Fruit fly (Drosophila melanogaster) whole organism: ENCODE results near the gene Dhc93AB.

Experiments
- CG8478 ChIP-seq: fragments of >200 bp; optimal IDR thresholded peaks from 2 replicates; lab custom pipeline; 2018; ENCODE audit warnings: inconsistent platforms
- Dll ChIP-seq: fragments of >200 bp; optimal IDR thresholded peaks from 2 replicates; lab custom pipeline; 2017
- EcR ChIP-seq, 2 experiments: fragments of >200 bp; optimal IDR thresholded peaks; 2 replicates each; lab custom pipeline; 2017; ENCODE audit warnings: missing biosample characterization in 2 of 2, missing genetic modification characterization in 2 of 2, missing genetic modification reagents in 2 of 2
- pan ChIP-seq: fragments of >200 bp; optimal IDR thresholded peaks from 2 replicates; lab custom pipeline; 2017
- psq ChIP-seq: fragments of >200 bp; optimal IDR thresholded peaks from 2 replicates; lab custom pipeline; 2017
- usp ChIP-seq: fragments of >200 bp; optimal IDR thresholded peaks from 2 replicates; lab custom pipeline; 2017; ENCODE audit warnings: missing biosample characterization, missing genetic modification characterization, mixed read lengths

Dhc93AB gene

dm6 chr3R:21060430-21061245 is 18.3 kb upstream of the Dhc93AB start, which contains the start of gene Mvl:
Gene Mvl (minus strand): TSS chr3R:21060800.
- no peak for TF ChIP-seq pan
- peak in 1 of 2 experiments; percentile 60 for TF ChIP-seq EcR (GFP tag; optimal IDR thresholded peaks at IDR 0.05; lab: Kevin White, UChicago)
- TF ChIP-seq psq (lab: Kevin White, UChicago) = no peak

- TF ChIP-seq usp (no peak), Dll (no peak), psq (lab: Kevin White, UChicago) (no peak), CG8478 (lab: Kevin White, UChicago) (no peak), EcR (GFP tag; optimal IDR thresholded peaks at IDR 0.05; lab: Kevin White, UChicago) (no peak), pan (no peak)
Measured at dm6 chr3R:21059486-21060356, 17.4 kb upstream of the Dhc93AB start.

- TF ChIP-seq CG8478 (lab: Kevin White, UChicago) (no peak), EcR (GFP tag; optimal IDR thresholded peaks at IDR 0.05; lab: Kevin White, UChicago) (no peak), usp (no peak), psq (lab: Kevin White, UChicago) (no peak), Dll (no peak)
Measured at dm6 chr3R:21057519-21057918, 15.2 kb upstream of the Dhc93AB start.

dm6 chr3R:21050875-21051274 is 8.6 kb upstream of the Dhc93AB start, which contains the start of gene Jhbp15:
Gene Jhbp15 (minus strand): TSS chr3R:21050975.
- TF ChIP-seq CG8478 (lab: Kevin White, UChicago) = no peak

dm6 chr3R:21048729-21049128 is 6.4 kb upstream of the Dhc93AB start, which contains the start of gene CG7079:
Gene CG7079 (minus strand): TSS chr3R:21048829.
- no peak for TF ChIP-seq pan
- no peak for TF ChIP-seq Dll

- no peak for TF ChIP-seq Dll
- no peak for TF ChIP-seq EcR (GFP tag; optimal IDR thresholded peaks at IDR 0.05; lab: Kevin White, UChicago)
- no peak for TF ChIP-seq CG8478 (lab: Kevin White, UChicago)
- TF ChIP-seq psq (lab: Kevin White, UChicago) = no peak
- no peak for TF ChIP-seq pan
- TF ChIP-seq usp = no peak
Measured at dm6 chr3R:21046927-21047326, 4.6 kb upstream of the Dhc93AB start, which contains the start of gene CG31207. Gene CG31207 (minus strand): TSS chr3R:21047027.

- TF ChIP-seq pan (no peak), Dll (no peak), EcR (GFP tag; optimal IDR thresholded peaks at IDR 0.05; lab: Kevin White, UChicago) (no peak), CG8478 (lab: Kevin White, UChicago) (no peak), usp (no peak), psq (lab: Kevin White, UChicago) (no peak)
Measured at dm6 chr3R:21045742-21046141, 3.4 kb upstream of the Dhc93AB start, which contains the start of gene CG31189. Gene CG31189 (minus strand): TSS chr3R:21045842.

dm6 chr3R:21043549-21044118 is 1.3 kb upstream of the Dhc93AB start, which contains the start of gene CG12278:
Gene CG12278 (plus strand): TSS chr3R:21044068.
- TF ChIP-seq psq (lab: Kevin White, UChicago) (no peak), Dll (no peak), pan (no peak), CG8478 (lab: Kevin White, UChicago) (no peak), usp (no peak), EcR (GFP tag; optimal IDR thresholded peaks at IDR 0.05; lab: Kevin White, UChicago) (no peak)

- no peak for TF ChIP-seq CG8478 (lab: Kevin White, UChicago)
- no peak for TF ChIP-seq pan
- TF ChIP-seq psq (lab: Kevin White, UChicago) = no peak
- TF ChIP-seq Dll = no peak
- no peak for TF ChIP-seq usp
- TF ChIP-seq EcR (GFP tag; optimal IDR thresholded peaks at IDR 0.05; lab: Kevin White, UChicago) = no peak
Measured at dm6 chr3R:21025508-21025907, 16.8 kb downstream of the Dhc93AB start.

dm6 chr3R:21023902-21024541 is 18.3 kb downstream of the Dhc93AB start, which contains the start of gene peg:
Gene peg (minus strand): TSS chr3R:21024163.
- TF ChIP-seq psq (lab: Kevin White, UChicago) (no peak), pan (no peak), usp (no peak), EcR (GFP tag; optimal IDR thresholded peaks at IDR 0.05; lab: Kevin White, UChicago) (no peak), Dll (no peak), CG8478 (lab: Kevin White, UChicago) (no peak)

dm6 chr3R:21022769-21023517 is 19.4 kb downstream of the Dhc93AB start:
- TF ChIP-seq psq (lab: Kevin White, UChicago) = no peak
- TF ChIP-seq Dll = no peak
- no peak for TF ChIP-seq pan
- TF ChIP-seq CG8478 (lab: Kevin White, UChicago) = no peak
- TF ChIP-seq usp = no peak
- TF ChIP-seq EcR (GFP tag; optimal IDR thresholded peaks at IDR 0.05; lab: Kevin White, UChicago) = no peak
